Fruit fly (Drosophila melanogaster): ENCODE measurements around the gene croc.

The croc gene

DNA sequence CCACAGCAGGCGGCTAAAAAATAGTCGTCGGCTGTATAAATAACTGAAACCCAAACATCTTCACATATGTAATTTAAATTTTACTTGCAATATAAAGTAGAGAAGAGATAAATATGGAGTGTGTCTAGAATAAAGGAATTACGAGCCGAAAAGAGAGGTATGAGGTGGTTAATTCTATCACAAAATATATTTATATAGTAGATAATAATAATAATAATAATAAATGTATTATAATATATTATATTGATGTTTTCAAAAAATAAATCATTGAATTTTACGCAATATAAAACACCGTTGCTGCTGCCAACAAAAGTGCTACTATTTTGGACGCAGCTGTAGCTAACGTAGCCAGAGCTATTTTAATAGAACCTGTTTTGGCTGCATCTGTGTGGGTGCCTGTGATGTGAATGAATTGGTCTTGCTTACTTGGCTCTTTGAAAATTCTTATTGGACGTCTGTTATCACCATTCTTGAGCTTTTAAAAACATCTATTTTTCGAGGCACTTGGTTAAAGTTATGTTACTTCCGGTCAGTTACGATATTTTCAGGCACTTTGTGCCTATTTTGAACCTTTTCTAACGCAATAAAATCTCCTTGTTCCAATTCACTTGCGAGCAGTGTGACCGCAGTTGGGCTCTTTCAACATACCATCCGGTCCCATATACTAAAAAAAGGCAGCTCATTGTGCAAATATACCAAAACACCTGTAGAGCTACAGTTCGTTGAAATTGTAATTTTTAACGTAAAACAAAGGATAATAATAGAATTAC, 20.8 kb upstream of the croc start, which contains the start of gene Hr78 (continued):
- TF ChIP-seq CG12236 (GFP tag; optimal IDR thresholded peaks at IDR 0.05) (no peak), abd-A (tag; optimal IDR thresholded peaks at IDR 0.05) (no peak), cad (GFP tag; optimal IDR thresholded peaks at IDR 0.05) (peak; percentile 21), CG32532 (GFP tag; IDR thresholded peaks at IDR 0.05) (peak; percentile 77), corto (GFP tag; optimal IDR thresholded peaks at IDR 0.05) (peak; percentile 64), CG6272 (GFP tag; IDR thresholded peaks at IDR 0.05) (no peak), chif (GFP tag; optimal IDR thresholded peaks at IDR 0.05) (no peak), CG15073 (GFP tag; optimal IDR thresholded peaks at IDR 0.05) (no peak), cg (GFP tag; optimal IDR thresholded peaks at IDR 0.05) (peak; percentile 86), Jarid2 (GFP tag; optimal IDR thresholded peaks at IDR 0.05) (peak; percentile 50), stwl (tag; optimal IDR thresholded peaks at IDR 0.05) (peak; percentile 56), knrl (GFP tag; IDR thresholded peaks at IDR 0.05; ENCODE audit: partially characterized antibody) (no peak), toy (GFP tag; IDR thresholded peaks at IDR 0.05) (0 out of 2 replicates have a peak, but pooled peaks have one; percentile 15), CG7987 (GFP tag; optimal IDR thresholded peaks at IDR 0.05) (peak; percentile 52), vvl (GFP tag; IDR thresholded peaks at IDR 0.05) (peak; percentile 88), Hr3 (GFP tag; optimal IDR thresholded peaks at IDR 0.05) (peak; percentile 69), bsh (GFP tag; optimal IDR thresholded peaks at IDR 0.05) (peak; percentile 80 to 81), dmrt99B (tag; optimal IDR thresholded peaks at IDR 0.05) (peak; percentile 90), CG32772 (GFP tag; IDR thresholded peaks at IDR 0.05) (no peak), onecut (GFP tag; IDR thresholded peaks at IDR 0.05) (peak; percentile 51; the same call in 1 of the 2 replicates), CG3838 (GFP tag; optimal IDR thresholded peaks at IDR 0.05) (peak; percentile 19), stc (GFP tag; IDR thresholded peaks at IDR 0.05) (peak; percentile 62), CG12769 (tag; optimal IDR thresholded peaks at IDR 0.05) (no peak), CG8765 (GFP tag; IDR thresholded peaks at IDR 0.05) (no peak; the same call in 1 of the 2 replicates), D (optimal IDR thresholded peaks at IDR 0.05) (no peak), D (GFP tag; optimal IDR thresholded peaks at IDR 0.05) (peak; percentile 81), grau (tag; optimal IDR thresholded peaks at IDR 0.05) (peak; percentile 85), CG4820 (GFP tag; optimal IDR thresholded peaks at IDR 0.05) (peak; percentile 41), CG4424 (GFP tag; optimal IDR thresholded peaks at IDR 0.05) (peak; percentile 75), CG11398 (GFP tag; optimal IDR thresholded peaks at IDR 0.05) (no peak), Oaz (GFP tag; IDR thresholded peaks at IDR 0.05) (no peak), CG6689 (GFP tag; IDR thresholded peaks at IDR 0.05) (peak; percentile 82), mirr (GFP tag; optimal IDR thresholded peaks at IDR 0.05) (no peak), fd3F (GFP tag; optimal IDR thresholded peaks at IDR 0.05) (peak; percentile 70), sug (tag; optimal IDR thresholded peaks at IDR 0.05) (peak; percentile 52), CG3847 (GFP tag; IDR thresholded peaks at IDR 0.05) (peak; percentile 40; the same call in 1 of the 2 replicates), CG11456 (GFP tag; IDR thresholded peaks at IDR 0.05) (peak; percentile 62; the same call in 1 of the 3 replicates), H15 (GFP tag; IDR thresholded peaks at IDR 0.05) (no peak), vfl (GFP tag; optimal IDR thresholded peaks at IDR 0.05) (no peak), scrt (GFP tag; optimal IDR thresholded peaks at IDR 0.05) (peak; percentile 91), wor (GFP tag; IDR thresholded peaks at IDR 0.05) (no peak), ind (GFP tag; optimal IDR thresholded peaks at IDR 0.05) (peak; percentile 77), CG2116 (GFP tag; optimal IDR thresholded peaks at IDR 0.05) (peak; percentile 48), Ravus (GFP tag; IDR thresholded peaks at IDR 0.05) (no peak; the same call in 1 of the 2 replicates), odd (GFP tag; optimal IDR thresholded peaks at IDR 0.05) (peak; percentile 87), crol (GFP tag; IDR thresholded peaks at IDR 0.05) (no peak), dm (GFP tag; optimal IDR thresholded peaks at IDR 0.05) (no peak), CG13894 (tag; optimal IDR thresholded peaks at IDR 0.05) (no peak), ci (GFP tag; IDR thresholded peaks at IDR 0.05) (peak; percentile 80; the same call in 2 of the 3 replicates), zen2 (GFP tag; IDR thresholded peaks at IDR 0.05; ENCODE audit: partially characterized antibody) (no peak)
